Worm (Caenorhabditis elegans): ENCODE data around the gene K12D12.5.
A peak's percentile ranks its signal among the peaks of the same experiment; 100 is the strongest.

DNA sequence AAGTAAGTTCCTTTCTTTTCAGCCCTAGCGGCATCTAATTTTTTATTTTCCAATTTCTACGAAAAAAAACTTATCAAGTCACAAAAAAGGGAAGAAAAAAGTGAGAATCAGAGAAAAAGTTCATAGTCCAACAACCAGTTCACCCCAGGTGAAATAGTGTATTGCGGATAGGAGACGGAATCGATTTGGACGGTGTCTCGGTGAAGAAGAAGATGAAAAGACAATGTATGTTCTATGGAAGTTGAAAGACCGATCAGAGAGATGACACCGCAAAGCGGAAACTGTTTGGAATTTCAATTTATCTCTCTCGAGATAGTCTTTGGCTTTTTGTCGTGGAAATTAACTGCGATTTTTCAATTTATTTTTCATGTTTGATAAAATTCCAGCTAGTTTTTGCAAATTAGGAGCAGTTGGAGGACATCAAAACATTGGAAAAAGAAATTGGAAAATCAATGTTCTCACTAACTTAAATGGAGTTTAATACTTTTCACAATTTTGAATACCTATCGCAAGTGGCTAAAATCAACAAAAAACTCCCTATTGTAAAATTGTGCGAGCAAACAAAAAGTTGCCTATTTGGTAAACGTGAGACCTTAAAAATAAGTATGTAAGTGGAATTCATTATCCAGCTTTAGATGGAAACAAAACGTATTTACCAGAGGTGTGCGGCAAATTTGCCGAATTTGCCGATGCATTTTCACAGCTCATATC, 8.5 kb upstream of the K12D12.5 start:
- TF ChIP-seq nhr-28 (tag; optimal IDR thresholded peaks at IDR 0.05) (no peak), mep-1 (tag; optimal IDR thresholded peaks at IDR 0.05) (no peak), ama-1 (optimal IDR thresholded peaks at IDR 0.05) (no peak), egl-27 (tag; optimal IDR thresholded peaks at IDR 0.05) (no peak), lsy-2 (tag; optimal IDR thresholded peaks at IDR 0.05) (peak in 1 of 2 experiments; percentile 7), snpc-4 (tag; optimal IDR thresholded peaks at IDR 0.05) (no peak)
